Fruit fly (Drosophila melanogaster): ENCODE results near the gene CG4793.

The CG4793 gene

DNA sequence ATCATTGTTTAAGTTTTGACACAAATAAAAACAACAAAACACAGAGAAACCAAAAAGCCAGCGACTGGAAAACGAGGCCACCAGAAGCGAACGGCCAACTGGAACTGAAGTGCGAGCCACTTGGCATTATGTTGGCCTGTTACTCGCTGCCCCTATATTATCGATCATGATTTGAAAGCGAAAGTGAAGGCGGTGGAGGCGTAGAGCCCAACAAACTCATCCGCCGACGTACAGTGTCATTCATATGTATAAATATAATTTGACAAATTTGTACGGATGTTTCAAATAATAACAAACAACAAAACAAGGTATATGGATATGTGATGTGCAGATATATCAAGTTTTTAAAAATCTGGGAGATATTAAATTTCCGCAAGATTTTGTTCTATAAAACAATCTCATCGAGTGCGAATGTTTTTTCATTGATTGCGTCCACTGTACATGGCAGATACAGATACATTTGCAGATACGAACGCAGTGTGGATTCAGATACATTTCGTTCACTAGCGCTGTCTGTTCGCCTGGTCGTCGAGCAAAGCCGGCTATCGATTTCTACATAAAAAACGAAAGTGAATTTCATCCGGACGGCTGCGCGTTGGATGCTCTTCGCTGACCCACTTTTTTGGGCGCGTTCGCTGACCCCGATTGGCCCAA is 12.1 kb upstream of the CG4793 start (continued):
- TF ChIP-seq E2f1 (GFP tag; IDR thresholded peaks at IDR 0.05): peak; percentile 95
- TF ChIP-seq btn (GFP tag; optimal IDR thresholded peaks at IDR 0.05): peak; percentile 93
- TF ChIP-seq Optix (GFP tag; IDR thresholded peaks at IDR 0.05): peak; percentile 90
- TF ChIP-seq Blimp-1 (GFP tag; optimal IDR thresholded peaks at IDR 0.05): peak; percentile 100
- TF ChIP-seq gsb (GFP tag; IDR thresholded peaks at IDR 0.05): peak; percentile 93
- TF ChIP-seq lilli (GFP tag; optimal IDR thresholded peaks at IDR 0.05): peak; percentile 96
- peak; percentile 97 for TF ChIP-seq oc (tag; optimal IDR thresholded peaks at IDR 0.05)
- peak; percentile 82 for TF ChIP-seq CG15514 (GFP tag; optimal IDR thresholded peaks at IDR 0.05)
- peak; percentile 95 for TF ChIP-seq zfh1 (GFP tag; IDR thresholded peaks at IDR 0.05)
- peak; percentile 93 for TF ChIP-seq Ada2b (GFP tag; IDR thresholded peaks at IDR 0.05)
- no peak for TF ChIP-seq CG10543 (GFP tag; optimal IDR thresholded peaks at IDR 0.05)
- TF ChIP-seq Atf6 (GFP tag; IDR thresholded peaks at IDR 0.05): peak; percentile 96
- TF ChIP-seq CG4424 (GFP tag; optimal IDR thresholded peaks at IDR 0.05): peak; percentile 96
- TF ChIP-seq CG6854 (GFP tag; optimal IDR thresholded peaks at IDR 0.05): peak; percentile 89
- TF ChIP-seq CG12299 (tag; optimal IDR thresholded peaks at IDR 0.05): peak; percentile 96
- peak; percentile 88 for TF ChIP-seq disco-r (GFP tag; optimal IDR thresholded peaks at IDR 0.05)
- peak; percentile 97 for TF ChIP-seq NC2α (GFP tag; optimal IDR thresholded peaks at IDR 0.05)
- no peak for TF ChIP-seq Trl (optimal IDR thresholded peaks at IDR 0.05)
- TF ChIP-seq Trl (GFP tag; optimal IDR thresholded peaks at IDR 0.05): peak; percentile 97
- TF ChIP-seq Awh (GFP tag; IDR thresholded peaks at IDR 0.05): peak; percentile 93
- peak; percentile 95 for TF ChIP-seq CG12744 (GFP tag; optimal IDR thresholded peaks at IDR 0.05)
- TF ChIP-seq dm (GFP tag; optimal IDR thresholded peaks at IDR 0.05): peak; percentile 84
- peak; percentile 62; the same call in 1 of the 2 replicates for TF ChIP-seq dan (GFP tag; IDR thresholded peaks at IDR 0.05)
- peak; percentile 97 for TF ChIP-seq Sox102F (GFP tag; optimal IDR thresholded peaks at IDR 0.05)
- TF ChIP-seq az2 (GFP tag; optimal IDR thresholded peaks at IDR 0.05): peak; percentile 97
- peak; percentile 71 for TF ChIP-seq CG7271 (tag; optimal IDR thresholded peaks at IDR 0.05)
- no peak for TF ChIP-seq CG1832 (GFP tag; optimal IDR thresholded peaks at IDR 0.05)
- TF ChIP-seq CG13894 (tag; optimal IDR thresholded peaks at IDR 0.05): peak; percentile 28
- TF ChIP-seq seq (GFP tag; IDR thresholded peaks at IDR 0.05): peak; percentile 98
- peak; percentile 92 for TF ChIP-seq zfh2 (GFP tag; optimal IDR thresholded peaks at IDR 0.05)
- peak; percentile 95 for TF ChIP-seq gcm2 (GFP tag; optimal IDR thresholded peaks at IDR 0.05)
- TF ChIP-seq Lhr (GFP tag; optimal IDR thresholded peaks at IDR 0.05): peak; percentile 90
- TF ChIP-seq CG14050 (GFP tag; IDR thresholded peaks at IDR 0.05): peak; percentile 95
- TF ChIP-seq Gug (GFP tag; IDR thresholded peaks at IDR 0.05): peak; percentile 89
- peak; percentile 66 for TF ChIP-seq CG7987 (GFP tag; optimal IDR thresholded peaks at IDR 0.05)
- peak; percentile 60 for TF ChIP-seq exex (tag; optimal IDR thresholded peaks at IDR 0.05)
- peak in 1 of 2 experiments; percentile 91 for TF ChIP-seq Eip74EF (GFP tag; optimal IDR thresholded peaks at IDR 0.05)
- TF ChIP-seq ro (GFP tag; IDR thresholded peaks at IDR 0.05): peak; percentile 88
- TF ChIP-seq row (GFP tag; IDR thresholded peaks at IDR 0.05): peak; percentile 98
- TF ChIP-seq CG7928 (GFP tag; optimal IDR thresholded peaks at IDR 0.05): peak; percentile 39
- TF ChIP-seq CG4854 (GFP tag; optimal IDR thresholded peaks at IDR 0.05): peak; percentile 92
- TF ChIP-seq CG18619 (GFP tag; optimal IDR thresholded peaks at IDR 0.05): peak; percentile 97
- TF ChIP-seq CG1233 (GFP tag; optimal IDR thresholded peaks at IDR 0.05): peak; percentile 94
- peak; percentile 92 for TF ChIP-seq slp2 (GFP tag; optimal IDR thresholded peaks at IDR 0.05)
- peak; percentile 95 for TF ChIP-seq CG2120 (GFP tag; optimal IDR thresholded peaks at IDR 0.05)
- TF ChIP-seq CG16863 (GFP tag; optimal IDR thresholded peaks at IDR 0.05): peak; percentile 97
- peak; percentile 85 for TF ChIP-seq Nf-YC (tag; optimal IDR thresholded peaks at IDR 0.05)
- TF ChIP-seq Fer1 (GFP tag; optimal IDR thresholded peaks at IDR 0.05): peak; percentile 93
- TF ChIP-seq CG17802 (tag; optimal IDR thresholded peaks at IDR 0.05): peak; percentile 88
- no peak for TF ChIP-seq pita (GFP tag; optimal IDR thresholded peaks at IDR 0.05)

Measured in whole organism, embryonic.